5 worm cellular contexts compared by ENCODE assay signal in the genomic region with DNA sequence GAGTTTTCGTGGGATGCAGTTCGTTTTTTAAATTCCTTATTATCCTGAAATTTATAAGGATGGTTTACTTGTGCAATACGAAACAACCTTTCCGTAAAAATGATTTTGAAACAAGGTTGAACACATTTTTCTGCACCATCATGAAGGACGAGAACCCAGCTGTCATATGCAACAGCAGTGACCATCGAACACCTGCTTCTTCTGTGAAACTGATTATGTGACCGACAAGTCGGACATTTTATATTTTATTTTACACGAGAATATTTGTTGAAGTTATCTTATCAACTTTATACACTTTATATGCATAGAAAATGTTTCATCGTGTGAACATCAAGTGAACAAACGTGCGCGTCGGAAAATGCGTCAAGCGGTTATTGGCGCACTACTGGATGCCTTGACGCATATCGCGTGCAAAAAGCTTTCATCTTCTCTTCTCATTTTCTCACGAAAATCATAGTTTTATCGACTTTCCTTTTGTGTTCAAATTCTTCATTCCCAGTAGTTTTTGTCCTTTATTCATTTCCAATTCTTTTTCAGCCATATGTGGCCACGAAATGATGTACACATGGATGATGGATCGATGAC.
A peak's percentile ranks its signal among the peaks of the same experiment; 100 is the strongest.
TF ChIP-seq lines count a peak whose summit lies in the region.

A gene (plus strand): TSS at position 538 of the 585 bp plus-strand sequence.

TF ChIP-seq in whole organism, L1 larva, 84 proteins besides CTCF, POLR2A, EP300 and RAD21 (continues in another document):
- TF ChIP-seq hpl-2 (GFP tag; optimal IDR thresholded peaks at IDR 0.05; lab: Kevin White, UChicago), result no peak
- TF ChIP-seq lir-3 (tag; optimal IDR thresholded peaks at IDR 0.05; lab: Kevin White, UChicago; ENCODE audit: poor library complexity), result peak; percentile 57
- TF ChIP-seq C04F5.9 (tag; optimal IDR thresholded peaks at IDR 0.05; lab: Kevin White, UChicago), result no peak
- TF ChIP-seq lin-35 (GFP tag; optimal IDR thresholded peaks at IDR 0.05; lab: Kevin White, UChicago), result peak; percentile 78 to 84
- TF ChIP-seq nhr-12 (tag; optimal IDR thresholded peaks at IDR 0.05; lab: Kevin White, UChicago), result no peak
- TF ChIP-seq egl-13 (tag; optimal IDR thresholded peaks at IDR 0.05; lab: Kevin White, UChicago), result peak; percentile 9
- TF ChIP-seq aha-1 (tag; optimal IDR thresholded peaks at IDR 0.05; lab: Kevin White, UChicago), result peak; percentile 12
- TF ChIP-seq dpl-1 (GFP tag; optimal IDR thresholded peaks at IDR 0.05; lab: Kevin White, UChicago), result peak; percentile 47 to 88 (median 79)
- no peak for TF ChIP-seq sptf-1 (tag; optimal IDR thresholded peaks at IDR 0.05; lab: Kevin White, UChicago)
- TF ChIP-seq lsy-2 (tag; optimal IDR thresholded peaks at IDR 0.05; lab: Kevin White, UChicago), result peak; percentile 85 to 88
- no peak for TF ChIP-seq mef-2 (tag; optimal IDR thresholded peaks at IDR 0.05; lab: Kevin White, UChicago)
- peak in 1 of 2 experiments; percentile 0 for TF ChIP-seq ztf-11 (tag; optimal IDR thresholded peaks at IDR 0.05; lab: Kevin White, UChicago)
- no peak for TF ChIP-seq fos-1 (tag; optimal IDR thresholded peaks at IDR 0.05; lab: Kevin White, UChicago)
- TF ChIP-seq Y116A8C.19 (tag; optimal IDR thresholded peaks at IDR 0.05; lab: Kevin White, UChicago; ENCODE audit: borderline replicate concordance), result no peak
- peak; percentile 78 for TF ChIP-seq C16A3.4 (tag; optimal IDR thresholded peaks at IDR 0.05; lab: Kevin White, UChicago)
- TF ChIP-seq nhr-28 (tag; optimal IDR thresholded peaks at IDR 0.05; lab: Kevin White, UChicago), result no peak

TF ChIP-seq in whole organism, L3 larva, 47 proteins besides CTCF, POLR2A, EP300 and RAD21 (continues in another document):
- TF ChIP-seq pha-4 (tag; optimal IDR thresholded peaks at IDR 0.05; lab: Kevin White, UChicago) (peak; percentile 62), jun-1 (tag; optimal IDR thresholded peaks at IDR 0.05; lab: Kevin White, UChicago) (peak; percentile 51), elt-2 (tag; optimal IDR thresholded peaks at IDR 0.05; lab: Kevin White, UChicago) (peak; percentile 57), nhr-11 (tag; optimal IDR thresholded peaks at IDR 0.05; lab: Kevin White, UChicago) (peak; percentile 10), lin-39 (tag; optimal IDR thresholded peaks at IDR 0.05; lab: Kevin White, UChicago) (peak; percentile 36), lin-15B (tag; optimal IDR thresholded peaks at IDR 0.05; lab: Kevin White, UChicago) (peak; percentile 75), hmg-11 (tag; optimal IDR thresholded peaks at IDR 0.05; lab: Kevin White, UChicago) (peak; percentile 66), skn-1 (tag; optimal IDR thresholded peaks at IDR 0.05; lab: Kevin White, UChicago) (no peak), ceh-16 (tag; optimal IDR thresholded peaks at IDR 0.05; lab: Kevin White, UChicago) (no peak), nhr-43 (tag; optimal IDR thresholded peaks at IDR 0.05; lab: Kevin White, UChicago; ENCODE audit: poor library complexity, severe bottlenecking) (peak; percentile 82), ama-1 (optimal IDR thresholded peaks at IDR 0.05; lab: Kevin White, UChicago) (no peak), lsy-12 (tag; optimal IDR thresholded peaks at IDR 0.05; lab: Kevin White, UChicago) (no peak), nhr-23 (tag; optimal IDR thresholded peaks at IDR 0.05; lab: Kevin White, UChicago) (peak; percentile 84), nfya-1 (tag; optimal IDR thresholded peaks at IDR 0.05; lab: Kevin White, UChicago; ENCODE audit: insufficient read depth) (peak; percentile 76), nhr-25 (tag; optimal IDR thresholded peaks at IDR 0.05; lab: Kevin White, UChicago) (peak; percentile 74), snpc-4 (tag; optimal IDR thresholded peaks at IDR 0.05; lab: Kevin White, UChicago) (peak; percentile 83), nhr-76 (tag; optimal IDR thresholded peaks at IDR 0.05; lab: Kevin White, UChicago) (no peak)

TF ChIP-seq in whole organism, early embryonic, 17 proteins besides CTCF, POLR2A, EP300 and RAD21:
- peak; percentile 30 for TF ChIP-seq F13C5.2 (tag; optimal IDR thresholded peaks at IDR 0.05; lab: Kevin White, UChicago)
- TF ChIP-seq ama-1 (optimal IDR thresholded peaks at IDR 0.05; lab: Kevin White, UChicago), result no peak

TF ChIP-seq in whole organism, midembryonic, 9 proteins besides CTCF, POLR2A, EP300 and RAD21:
- peak; percentile 7 for TF ChIP-seq cog-1 (tag; optimal IDR thresholded peaks at IDR 0.05; lab: Kevin White, UChicago)
- no peak for TF ChIP-seq klf-2 (GFP tag; conservative IDR thresholded peaks at IDR 0.05; lab: Robert Waterston, UW)

TF ChIP-seq in whole organism, young adult, 124 proteins besides CTCF, POLR2A, EP300 and RAD21:
- 0 out of 2 replicates have a peak, but pooled peaks have one; percentile 42 for TF ChIP-seq K11D2.4 (GFP tag; IDR thresholded peaks at IDR 0.05; lab: Robert Waterston, UW)
- TF ChIP-seq madf-8 (GFP tag; conservative IDR thresholded peaks at IDR 0.05; lab: Robert Waterston, UW), result 0 out of 2 replicates have a peak, but pooled peaks have one; percentile 13
- TF ChIP-seq T07F8.4 (tag; optimal IDR thresholded peaks at IDR 0.05; lab: Kevin White, UChicago), result no peak
- TF ChIP-seq lsl-1 (GFP tag; optimal IDR thresholded peaks at IDR 0.05; lab: Kevin White, UChicago), result peak; percentile 43
- no peak for TF ChIP-seq C17E4.6 (GFP tag; IDR thresholded peaks at IDR 0.05; lab: Robert Waterston, UW)
- TF ChIP-seq ZK185.1 (tag; optimal IDR thresholded peaks at IDR 0.05; lab: Kevin White, UChicago; ENCODE audit: poor library complexity, severe bottlenecking), result peak; percentile 67
- no peak for TF ChIP-seq snpc-1.1 (tag; optimal IDR thresholded peaks at IDR 0.05; lab: Kevin White, UChicago; ENCODE audit: insufficient read depth)
- no peak for TF ChIP-seq repo-1 (tag; optimal IDR thresholded peaks at IDR 0.05; lab: Kevin White, UChicago)
- no peak for TF ChIP-seq die-1 (tag; optimal IDR thresholded peaks at IDR 0.05; lab: Kevin White, UChicago)
- peak; percentile 35 for TF ChIP-seq attf-5 (GFP tag; optimal IDR thresholded peaks at IDR 0.05; lab: Kevin White, UChicago)
- peak; percentile 95 for TF ChIP-seq ztf-18 (tag; optimal IDR thresholded peaks at IDR 0.05; lab: Kevin White, UChicago)
- peak; percentile 31 for TF ChIP-seq K12H6.12 (tag; optimal IDR thresholded peaks at IDR 0.05; lab: Kevin White, UChicago)
- TF ChIP-seq nhr-80 (tag; optimal IDR thresholded peaks at IDR 0.05; lab: Kevin White, UChicago), result peak; percentile 66
- peak; percentile 65 for TF ChIP-seq snpc-4 (GFP tag; optimal IDR thresholded peaks at IDR 0.05; lab: Kevin White, UChicago)
- peak in 2 of 4 experiments; percentile 33 to 65 for TF ChIP-seq snpc-4 (tag; optimal IDR thresholded peaks at IDR 0.05; lab: Kevin White, UChicago)
- TF ChIP-seq attf-3 (GFP tag; conservative IDR thresholded peaks at IDR 0.05; lab: Robert Waterston, UW), result 0 out of 2 replicates have a peak, but pooled peaks have one; percentile 20
- TF ChIP-seq F23B12.7 (tag; optimal IDR thresholded peaks at IDR 0.05; lab: Kevin White, UChicago; ENCODE audit: insufficient read depth), result peak; percentile 40
- TF ChIP-seq hmg-1.2 (GFP tag; IDR thresholded peaks at IDR 0.05; lab: Robert Waterston, UW), result no peak
- TF ChIP-seq dpl-1 (GFP tag; optimal IDR thresholded peaks at IDR 0.05; lab: Kevin White, UChicago), result peak; percentile 7
- peak in 1 of 3 experiments; percentile 79 for TF ChIP-seq lin-35 (GFP tag; optimal IDR thresholded peaks at IDR 0.05; lab: Kevin White, UChicago)
- no peak for TF ChIP-seq gei-17 (GFP tag; optimal IDR thresholded peaks at IDR 0.05; lab: Kevin White, UChicago)
- TF ChIP-seq madf-6 (GFP tag; IDR thresholded peaks at IDR 0.05; lab: Robert Waterston, UW), result peak; percentile 71; the same call in 1 of the 2 replicates
- peak; percentile 31; the same call in 1 of the 2 replicates for TF ChIP-seq rcor-1 (GFP tag; IDR thresholded peaks at IDR 0.05; lab: Robert Waterston, UW)
- TF ChIP-seq ccch-3 (GFP tag; optimal IDR thresholded peaks at IDR 0.05; lab: Kevin White, UChicago), result no peak
- TF ChIP-seq mcd-1 (GFP tag; IDR thresholded peaks at IDR 0.05; lab: Robert Waterston, UW), result peak; percentile 77
- TF ChIP-seq efl-1 (GFP tag; optimal IDR thresholded peaks at IDR 0.05; lab: Kevin White, UChicago), result peak; percentile 15
- TF ChIP-seq snpc-3.4 (tag; optimal IDR thresholded peaks at IDR 0.05; lab: Kevin White, UChicago), result peak; percentile 18
- TF ChIP-seq ztf-26 (tag; optimal IDR thresholded peaks at IDR 0.05; lab: Kevin White, UChicago), result no peak
